Fruit fly (Drosophila melanogaster) whole organism, embryonic: ENCODE data around the gene CG34303.

Source experiments
- Atf3 ChIP-seq: fragments of 200-800 bp; sonication (Bioruptor generic); optimal IDR thresholded peaks from 3 replicates; lab custom pipeline; 2016; ENCODE audit warnings: missing biosample characterization, missing genetic modification characterization
- Blimp-1 ChIP-seq: fragments of 200-800 bp; sonication (Bioruptor generic); optimal IDR thresholded peaks from 3 replicates; lab custom pipeline; 2018; ENCODE audit warnings: missing biosample characterization, missing genetic modification characterization, mild to moderate bottlenecking, moderate library complexity, missing genetic modification reagents
- CG10147 ChIP-seq: fragments of 200-800 bp; sonication (Bioruptor generic); optimal IDR thresholded peaks from 2 replicates; lab custom pipeline; 2019; ENCODE audit warnings: missing biosample characterization, mild to moderate bottlenecking, missing genetic modification characterization, moderate library complexity
- CG14050 ChIP-seq: fragments of 200-800 bp; sonication (Bioruptor generic); IDR thresholded peaks from 3 replicates; pipeline ENCODE4 v1.3.6; 2022; ENCODE audit warnings: missing biosample characterization, missing genetic modification characterization
- CG14965 ChIP-seq: fragments of 200-800 bp; sonication (Bioruptor generic); optimal IDR thresholded peaks from 2 replicates; lab custom pipeline; 2016; ENCODE audit warnings: missing biosample characterization, missing genetic modification characterization, borderline replicate concordance
- CG1602 ChIP-seq: fragments of 200-800 bp; sonication (Bioruptor generic); optimal IDR thresholded peaks from 3 replicates; lab custom pipeline; 2016; ENCODE audit warnings: missing biosample characterization, missing genetic modification characterization
- CG16815 ChIP-seq: fragments of 200-800 bp; sonication (Bioruptor generic); optimal IDR thresholded peaks from 3 replicates; lab custom pipeline; 2017; ENCODE audit warnings: missing biosample characterization, mild to moderate bottlenecking, missing genetic modification characterization
- CG16863 ChIP-seq: fragments of 200-800 bp; sonication (Bioruptor generic); optimal IDR thresholded peaks from 3 replicates; lab custom pipeline; 2016; ENCODE audit warnings: missing biosample characterization, missing genetic modification characterization
- CG1832 ChIP-seq: fragments of 200-800 bp; sonication (Bioruptor generic); optimal IDR thresholded peaks from 2 replicates; lab custom pipeline; 2017; ENCODE audit warnings: missing biosample characterization, mild to moderate bottlenecking, missing genetic modification characterization, inconsistent platforms
- CG3065 ChIP-seq: fragments of 200-800 bp; sonication (Bioruptor generic); optimal IDR thresholded peaks from 2 replicates; lab custom pipeline; 2016; ENCODE audit warnings: missing biosample characterization, missing genetic modification characterization
- CG3163 ChIP-seq: fragments of 200-800 bp; sonication (Bioruptor generic); optimal IDR thresholded peaks from 3 replicates; lab custom pipeline; 2016; ENCODE audit warnings: missing biosample characterization, missing genetic modification characterization
- CG32532 ChIP-seq: fragments of 200-800 bp; sonication (Bioruptor generic); IDR thresholded peaks from 2 replicates; pipeline ENCODE4 v1.3.6; 2022; ENCODE audit warnings: missing biosample characterization, missing genetic modification characterization
- CG33213 ChIP-seq: fragments of 200-800 bp; sonication (Bioruptor generic); optimal IDR thresholded peaks from 3 replicates; lab custom pipeline; 2016; ENCODE audit warnings: missing biosample characterization, missing genetic modification characterization
- CG34376 ChIP-seq: fragments of 200-800 bp; sonication (Bioruptor generic); optimal IDR thresholded peaks from 2 replicates; lab custom pipeline; 2018; ENCODE audit warnings: missing biosample characterization, mild to moderate bottlenecking, missing genetic modification characterization
- CG3726 ChIP-seq: fragments of 200-800 bp; sonication (Bioruptor generic); IDR thresholded peaks from 3 replicates; pipeline ENCODE4, ENCODE4 v1.3.6; 2022; ENCODE audit warnings: missing biosample characterization, missing genetic modification characterization
- CG4424 ChIP-seq: fragments of 200-800 bp; sonication (Bioruptor generic); optimal IDR thresholded peaks from 3 replicates; lab custom pipeline; 2016; ENCODE audit warnings: missing biosample characterization, missing genetic modification characterization
- CG4707 ChIP-seq: fragments of 200-800 bp; sonication (Bioruptor generic); optimal IDR thresholded peaks from 2 replicates; lab custom pipeline; 2018; ENCODE audit warnings: missing biosample characterization, mild to moderate bottlenecking, missing genetic modification characterization, moderate library complexity
- CG5245 ChIP-seq: fragments of 200-800 bp; sonication (Bioruptor generic); optimal IDR thresholded peaks from 3 replicates; lab custom pipeline; 2016; ENCODE audit warnings: missing biosample characterization, missing genetic modification characterization
- CG6765 ChIP-seq: fragments of 200-800 bp; sonication (Bioruptor generic); optimal IDR thresholded peaks from 3 replicates; lab custom pipeline; 2017; ENCODE audit warnings: missing biosample characterization, mild to moderate bottlenecking, missing genetic modification characterization
- CG7556 ChIP-seq: fragments of 200-800 bp; sonication (Bioruptor generic); optimal IDR thresholded peaks from 2 replicates; lab custom pipeline; 2017; ENCODE audit warnings: missing biosample characterization, mild to moderate bottlenecking, missing genetic modification characterization
- CG7745 ChIP-seq: fragments of 200-800 bp; sonication (Bioruptor generic); optimal IDR thresholded peaks from 2 replicates; lab custom pipeline; 2018; ENCODE audit warnings: missing biosample characterization, mild to moderate bottlenecking, missing genetic modification characterization, moderate library complexity
- CG9215 ChIP-seq: fragments of 200-800 bp; sonication (Bioruptor generic); IDR thresholded peaks from 2 replicates; pipeline ENCODE4 v1.3.6; 2022; ENCODE audit warnings: missing biosample characterization, missing genetic modification characterization
- CG9932 ChIP-seq: fragments of 200-800 bp; sonication (Bioruptor generic); IDR thresholded peaks from 2 replicates; pipeline ENCODE4 v1.3.6; 2022; ENCODE audit warnings: missing biosample characterization, missing genetic modification characterization
- Dp ChIP-seq: fragments of 200-800 bp; sonication (Bioruptor generic); optimal IDR thresholded peaks from 2 replicates; lab custom pipeline; 2018; ENCODE audit warnings: missing biosample characterization, mild to moderate bottlenecking, missing genetic modification characterization, moderate library complexity
- Gsc ChIP-seq: fragments of 200-800 bp; sonication (Bioruptor generic); IDR thresholded peaks from 2 replicates; pipeline ENCODE4 v1.3.6; 2022; ENCODE audit warnings: missing biosample characterization, missing genetic modification characterization
- Lpt ChIP-seq: fragments of >200 bp; optimal IDR thresholded peaks from 2 replicates; lab custom pipeline; 2018; ENCODE audit warnings: missing biosample characterization, missing genetic modification characterization
- MTF-1 ChIP-seq: fragments of 200-800 bp; sonication (Bioruptor generic); optimal IDR thresholded peaks from 2 replicates; lab custom pipeline; 2018; ENCODE audit warnings: missing biosample characterization, mild to moderate bottlenecking, missing genetic modification characterization, borderline replicate concordance
- Meics ChIP-seq: fragments of 200-800 bp; sonication (Bioruptor generic); optimal IDR thresholded peaks from 2 replicates; lab custom pipeline; 2017; ENCODE audit warnings: missing biosample characterization, mild to moderate bottlenecking, missing genetic modification characterization
- NC2α ChIP-seq: fragments of 200-800 bp; sonication (Bioruptor generic); optimal IDR thresholded peaks from 2 replicates; lab custom pipeline; 2016; ENCODE audit warnings: missing biosample characterization, missing genetic modification characterization
- PHDP ChIP-seq: fragments of 200-800 bp; sonication (Bioruptor generic); optimal IDR thresholded peaks from 3 replicates; lab custom pipeline; 2018; ENCODE audit warnings: missing biosample characterization, mild to moderate bottlenecking, missing genetic modification characterization, moderate library complexity
- TFAM ChIP-seq: fragments of 200-800 bp; sonication (Bioruptor generic); optimal IDR thresholded peaks from 2 replicates; lab custom pipeline; 2017; ENCODE audit warnings: missing biosample characterization, missing genetic modification characterization, inconsistent platforms
- Usf ChIP-seq: fragments of 200-800 bp; sonication (Bioruptor generic); optimal IDR thresholded peaks from 2 replicates; lab custom pipeline; 2017; ENCODE audit warnings: missing genotype, missing biosample characterization, missing genetic modification characterization
- ash1 ChIP-seq: fragments of 200-800 bp; sonication (Bioruptor generic); optimal IDR thresholded peaks from 2 replicates; lab custom pipeline; 2018; ENCODE audit warnings: missing biosample characterization, mild to moderate bottlenecking, missing genetic modification characterization
- bigmax ChIP-seq: fragments of 200-800 bp; sonication (Bioruptor generic); optimal IDR thresholded peaks from 2 replicates; lab custom pipeline; 2018; ENCODE audit warnings: missing biosample characterization, mild to moderate bottlenecking, missing genetic modification characterization
- croc ChIP-seq: fragments of 200-800 bp; sonication (Bioruptor generic); conservative IDR thresholded peaks from 3 replicates; pipeline ENCODE4 v1.3.6; 2022; ENCODE audit warnings: missing biosample characterization, missing genetic modification characterization
- crp ChIP-seq, 2 experiments: fragments of 200-800 bp; sonication (Bioruptor generic); optimal IDR thresholded peaks; 2 replicates in 1 of 2; 3 replicates in 1 of 2; lab custom pipeline; 2017; ENCODE audit warnings: missing biosample characterization in 2 of 2, missing genetic modification characterization in 2 of 2, mild to moderate bottlenecking in 1 of 2, moderate library complexity in 1 of 2
- danr ChIP-seq: fragments of 200-800 bp; sonication (Bioruptor generic); IDR thresholded peaks from 2 replicates; pipeline ENCODE4 v1.3.6; 2022; ENCODE audit warnings: missing biosample characterization, missing genetic modification characterization
- emc ChIP-seq: fragments of 200-800 bp; sonication (Bioruptor generic); optimal IDR thresholded peaks from 2 replicates; lab custom pipeline; 2016; ENCODE audit warnings: missing biosample characterization, missing genetic modification characterization
- ewg ChIP-seq: fragments of 200-800 bp; sonication (Bioruptor generic); optimal IDR thresholded peaks from 3 replicates; lab custom pipeline; 2017; ENCODE audit warnings: mild to moderate bottlenecking, missing biosample characterization, missing genetic modification reagents, missing genetic modification characterization
- fd96Cb ChIP-seq: fragments of 200-800 bp; sonication (Bioruptor generic); optimal IDR thresholded peaks from 2 replicates; lab custom pipeline; 2018; ENCODE audit warnings: missing biosample characterization, mild to moderate bottlenecking, missing genetic modification characterization, moderate library complexity
- ftz-f1 ChIP-seq: fragments of 200-800 bp; sonication (Bioruptor generic); optimal IDR thresholded peaks from 2 replicates; lab custom pipeline; 2016; ENCODE audit warnings: missing biosample characterization, missing genetic modification characterization
- lola ChIP-seq, 3 experiments: fragments of >200 bp in 2 of 3; fragments of 200-800 bp in 1 of 3; sonication (Bioruptor generic) in 1 of 3; optimal IDR thresholded peaks; 2 replicates each; lab custom pipeline; 2017 to 2019; ENCODE audit warnings: missing biosample characterization in 3 of 3, missing genetic modification characterization in 3 of 3, mild to moderate bottlenecking in 1 of 3, moderate library complexity in 1 of 3
- nau ChIP-seq: fragments of 200-800 bp; sonication (Bioruptor generic); optimal IDR thresholded peaks from 3 replicates; lab custom pipeline; 2017; ENCODE audit warnings: missing biosample characterization, mild to moderate bottlenecking, missing genetic modification characterization, missing genetic modification reagents
- nerfin-1 ChIP-seq: fragments of 200-800 bp; sonication (Bioruptor generic); optimal IDR thresholded peaks from 3 replicates; lab custom pipeline; 2019; ENCODE audit warnings: missing biosample characterization, mild to moderate bottlenecking, missing genetic modification characterization, moderate library complexity
- phol ChIP-seq: fragments of 200-800 bp; sonication (Bioruptor generic); optimal IDR thresholded peaks from 3 replicates; lab custom pipeline; 2018; ENCODE audit warnings: missing biosample characterization, mild to moderate bottlenecking, missing genetic modification characterization, moderate library complexity
- slou ChIP-seq: fragments of 200-800 bp; sonication (Bioruptor generic); optimal IDR thresholded peaks from 3 replicates; lab custom pipeline; 2016; ENCODE audit warnings: missing biosample characterization, missing genetic modification characterization
- slp2 ChIP-seq: fragments of 200-800 bp; sonication (Bioruptor generic); optimal IDR thresholded peaks from 2 replicates; lab custom pipeline; 2016; ENCODE audit warnings: missing biosample characterization, missing genetic modification characterization
- tup ChIP-seq: fragments of 200-800 bp; sonication (Bioruptor generic); optimal IDR thresholded peaks from 2 replicates; lab custom pipeline; 2016; ENCODE audit warnings: missing biosample characterization, mild to moderate bottlenecking, missing genetic modification characterization, moderate library complexity
- vfl ChIP-seq: fragments of 200-800 bp; sonication (Bioruptor generic); optimal IDR thresholded peaks from 2 replicates; lab custom pipeline; 2016; ENCODE audit warnings: missing biosample characterization, missing genetic modification characterization
- vvl ChIP-seq: fragments of 200-800 bp; sonication (Bioruptor generic); IDR thresholded peaks from 2 replicates; pipeline ENCODE4 v1.3.6; 2022; ENCODE audit warnings: missing biosample characterization, missing genetic modification characterization
- yki ChIP-seq: fragments of >200 bp; optimal IDR thresholded peaks from 3 replicates; lab custom pipeline; 2018

Gene CG34303

dm6 chr3R:10132906-10133416 is 18.7 kb downstream of the CG34303 start:
- no peak for TF ChIP-seq danr (GFP tag; lab: Robert Waterston, UW)
- TF ChIP-seq NC2α (GFP tag; lab: Kevin White, UChicago): no peak
- no peak for TF ChIP-seq CG34376
- TF ChIP-seq CG32532 (GFP tag; lab: Robert Waterston, UW): 0 out of 2 replicates have a peak, but pooled peaks have one; percentile 5
- peak; percentile 69 for TF ChIP-seq CG1832 (GFP tag; lab: Kevin White, UChicago)
- no peak for TF ChIP-seq tup (GFP tag; lab: Kevin White, UChicago)
- peak; percentile 36 for TF ChIP-seq Dp (GFP tag; lab: Kevin White, UChicago)
- TF ChIP-seq CG9932 (GFP tag; lab: Robert Waterston, UW): no peak
- TF ChIP-seq Meics (GFP tag; lab: Kevin White, UChicago): peak; percentile 82
- no peak for TF ChIP-seq CG14965 (GFP tag; lab: Kevin White, UChicago)
- TF ChIP-seq CG16815 (GFP tag; lab: Kevin White, UChicago): no peak
- TF ChIP-seq emc: no peak
- TF ChIP-seq yki: no peak
- no peak for TF ChIP-seq MTF-1
- no peak for TF ChIP-seq CG6765 (GFP tag; lab: Kevin White, UChicago)
- no peak for TF ChIP-seq CG7556 (GFP tag; lab: Kevin White, UChicago)
- TF ChIP-seq ash1 (GFP tag; lab: Kevin White, UChicago): no peak
- no peak for TF ChIP-seq ftz-f1 (GFP tag; lab: Kevin White, UChicago)
- no peak for TF ChIP-seq Blimp-1 (GFP tag; lab: Kevin White, UChicago)
- TF ChIP-seq CG5245 (GFP tag; lab: Kevin White, UChicago): no peak
- TF ChIP-seq CG4707 (GFP tag; lab: Kevin White, UChicago): no peak
- no peak for TF ChIP-seq CG16863
- no peak for TF ChIP-seq PHDP (tag; lab: Kevin White, UChicago)
- TF ChIP-seq CG4424: no peak
- no peak for TF ChIP-seq CG10147 (GFP tag; lab: Kevin White, UChicago)
- no peak for TF ChIP-seq croc (GFP tag; lab: Robert Waterston, UW)
- peak; percentile 27 for TF ChIP-seq phol (tag; lab: Kevin White, UChicago)
- no peak for TF ChIP-seq lola (GFP tag; optimal IDR thresholded peaks at IDR 0.05; lab: Kevin White, UChicago)
- no peak for TF ChIP-seq slp2 (GFP tag; lab: Kevin White, UChicago)
- TF ChIP-seq CG3163 (GFP tag; lab: Kevin White, UChicago): peak; percentile 18
- TF ChIP-seq vvl (GFP tag; lab: Robert Waterston, UW): no peak
- TF ChIP-seq Usf (GFP tag; lab: Kevin White, UChicago): no peak
- no peak for TF ChIP-seq Lpt (GFP tag; lab: Kevin White, UChicago)
- TF ChIP-seq ewg (GFP tag; lab: Kevin White, UChicago): peak; percentile 17
- no peak for TF ChIP-seq CG1602 (GFP tag; lab: Kevin White, UChicago)
- no peak for TF ChIP-seq nau (GFP tag; lab: Kevin White, UChicago)
- TF ChIP-seq bigmax (GFP tag; lab: Kevin White, UChicago): no peak
- no peak for TF ChIP-seq Gsc (GFP tag; lab: Robert Waterston, UW)
- no peak for TF ChIP-seq CG14050
- TF ChIP-seq TFAM (GFP tag; lab: Kevin White, UChicago): no peak
- TF ChIP-seq CG33213: no peak
- no peak for TF ChIP-seq crp (GFP tag; optimal IDR thresholded peaks at IDR 0.05; lab: Kevin White, UChicago)
- no peak for TF ChIP-seq vfl
- no peak for TF ChIP-seq fd96Cb
- TF ChIP-seq nerfin-1 (tag; lab: Kevin White, UChicago): no peak
- TF ChIP-seq CG7745 (tag; lab: Kevin White, UChicago): no peak
- no peak for TF ChIP-seq Atf3
- no peak for TF ChIP-seq CG3726
- no peak for TF ChIP-seq CG3065 (GFP tag; lab: Kevin White, UChicago)
- TF ChIP-seq slou (GFP tag; lab: Kevin White, UChicago): no peak
- no peak for TF ChIP-seq CG9215
